Fruit fly (Drosophila melanogaster): Measurements from ENCODE around the gene LSm-4.

Gene LSm-4

dm6 chr2L:10381890-10382450, 23.0 kb downstream of the LSm-4 start, which contains the start of gene CG5096:
Gene CG5096, plus strand, starts transcription at chr2L:10382263.
- TF ChIP-seq sage (GFP tag; optimal IDR thresholded peaks at IDR 0.05), result peak; percentile 38
- peak; percentile 80 for TF ChIP-seq ey (GFP tag; optimal IDR thresholded peaks at IDR 0.05)
- TF ChIP-seq Hnf4 (GFP tag; optimal IDR thresholded peaks at IDR 0.05), result peak; percentile 67
- peak; percentile 74 for TF ChIP-seq HLH106 (tag; optimal IDR thresholded peaks at IDR 0.05)
- peak; percentile 85 for TF ChIP-seq rgr (GFP tag; optimal IDR thresholded peaks at IDR 0.05)
- TF ChIP-seq Jra (GFP tag; optimal IDR thresholded peaks at IDR 0.05), result peak; percentile 31
- peak; percentile 33 for TF ChIP-seq CG32264 (GFP tag; optimal IDR thresholded peaks at IDR 0.05)
- TF ChIP-seq Myc (optimal IDR thresholded peaks at IDR 0.05), result no peak
- TF ChIP-seq brk (GFP tag; optimal IDR thresholded peaks at IDR 0.05), result peak; percentile 69
- TF ChIP-seq Sp1 (GFP tag; optimal IDR thresholded peaks at IDR 0.05), result peak; percentile 80
- TF ChIP-seq tai (GFP tag; optimal IDR thresholded peaks at IDR 0.05), result peak; percentile 11
- TF ChIP-seq Hr78 (GFP tag; optimal IDR thresholded peaks at IDR 0.05), result no peak
- peak; percentile 56 for TF ChIP-seq woc (GFP tag; optimal IDR thresholded peaks at IDR 0.05)
- peak; percentile 77 for TF ChIP-seq sv (GFP tag; optimal IDR thresholded peaks at IDR 0.05)
- TF ChIP-seq dmrt93B (GFP tag; optimal IDR thresholded peaks at IDR 0.05), result no peak
- TF ChIP-seq Mio (GFP tag; optimal IDR thresholded peaks at IDR 0.05), result no peak
- no peak for TF ChIP-seq Hr83 (GFP tag; optimal IDR thresholded peaks at IDR 0.05; ENCODE audit: poor library complexity, severe bottlenecking)
- TF ChIP-seq psq (GFP tag; optimal IDR thresholded peaks at IDR 0.05), result peak; percentile 59
- peak; percentile 91 for TF ChIP-seq h (GFP tag; optimal IDR thresholded peaks at IDR 0.05)
- TF ChIP-seq dsf (GFP tag; optimal IDR thresholded peaks at IDR 0.05; ENCODE audit: borderline replicate concordance), result peak; percentile 4
- peak; percentile 84 for TF ChIP-seq OdsH (GFP tag; optimal IDR thresholded peaks at IDR 0.05)
- TF ChIP-seq foxo (GFP tag; optimal IDR thresholded peaks at IDR 0.05), result peak; percentile 49 to 87
- TF ChIP-seq Rel (GFP tag; optimal IDR thresholded peaks at IDR 0.05), result no peak
- TF ChIP-seq Rel (tag; optimal IDR thresholded peaks at IDR 0.05), result peak; percentile 96
- TF ChIP-seq fru (GFP tag; optimal IDR thresholded peaks at IDR 0.05), result peak; percentile 90

dm6 chr2L:10379865-10380264, 25.1 kb downstream of the LSm-4 start, which contains the start of gene gny:
Gene gny, plus strand, starts transcription at chr2L:10380103.
- TF ChIP-seq Hr78 (GFP tag; optimal IDR thresholded peaks at IDR 0.05), result no peak
- TF ChIP-seq jim (GFP tag; optimal IDR thresholded peaks at IDR 0.05), result no peak
- TF ChIP-seq lola (GFP tag; optimal IDR thresholded peaks at IDR 0.05), result no peak
- no peak for TF ChIP-seq Rel (GFP tag; optimal IDR thresholded peaks at IDR 0.05)
- peak; percentile 1 for TF ChIP-seq Rel (tag; optimal IDR thresholded peaks at IDR 0.05)
- no peak for TF ChIP-seq usp (GFP tag; optimal IDR thresholded peaks at IDR 0.05)

dm6 chr2L:10378631-10379030, 26.4 kb downstream of the LSm-4 start:
- no peak for TF ChIP-seq sage (GFP tag; optimal IDR thresholded peaks at IDR 0.05)
- no peak for TF ChIP-seq ey (GFP tag; optimal IDR thresholded peaks at IDR 0.05)

DNA sequence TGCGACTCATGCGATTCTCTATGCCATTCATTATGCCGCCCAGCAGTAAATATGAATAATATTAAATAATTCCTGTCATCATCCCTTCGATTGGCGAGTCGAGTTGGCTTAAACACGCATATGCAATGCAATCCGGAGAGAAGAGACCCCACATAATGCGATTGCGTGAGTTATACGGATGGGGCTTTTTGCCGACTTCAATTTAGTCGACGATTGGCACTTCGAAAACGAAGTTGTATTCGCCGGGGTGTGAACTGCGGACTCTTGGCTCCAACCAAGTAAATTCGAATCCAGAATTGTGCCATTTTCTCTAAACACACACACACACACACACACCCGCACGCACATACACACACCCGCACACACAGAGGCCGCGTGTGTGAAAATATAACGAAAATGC, 28.7 kb downstream of the LSm-4 start:
- TF ChIP-seq Dif (GFP tag; optimal IDR thresholded peaks at IDR 0.05; ENCODE audit: partially characterized antibody) (no peak), br (GFP tag; optimal IDR thresholded peaks at IDR 0.05) (no peak)

dm6 chr2L:10375464-10376236, 29.4 kb downstream of the LSm-4 start, which contains the start of the genes CG33303 and dpr19:
Gene CG33303, minus strand, starts transcription at chr2L:10375757.
Gene dpr19, plus strand, starts transcription at chr2L:10376168.
- no peak for TF ChIP-seq CG9705 (GFP tag; optimal IDR thresholded peaks at IDR 0.05)
- no peak for TF ChIP-seq sv (GFP tag; optimal IDR thresholded peaks at IDR 0.05)
- TF ChIP-seq dmrt93B (GFP tag; optimal IDR thresholded peaks at IDR 0.05), result no peak
- no peak for TF ChIP-seq Dif (GFP tag; optimal IDR thresholded peaks at IDR 0.05; ENCODE audit: partially characterized antibody)
- no peak for TF ChIP-seq foxo (GFP tag; optimal IDR thresholded peaks at IDR 0.05)
- peak; percentile 18 for TF ChIP-seq OdsH (GFP tag; optimal IDR thresholded peaks at IDR 0.05)
- no peak for TF ChIP-seq ey (GFP tag; optimal IDR thresholded peaks at IDR 0.05)
- no peak for TF ChIP-seq sage (GFP tag; optimal IDR thresholded peaks at IDR 0.05)
- no peak for TF ChIP-seq Mio (GFP tag; optimal IDR thresholded peaks at IDR 0.05)
- peak; percentile 69 for TF ChIP-seq Sp1 (GFP tag; optimal IDR thresholded peaks at IDR 0.05)
- TF ChIP-seq Rel (GFP tag; optimal IDR thresholded peaks at IDR 0.05), result no peak
- peak; percentile 43 for TF ChIP-seq Rel (tag; optimal IDR thresholded peaks at IDR 0.05)
- TF ChIP-seq dsf (GFP tag; optimal IDR thresholded peaks at IDR 0.05; ENCODE audit: borderline replicate concordance), result no peak
- TF ChIP-seq br (GFP tag; optimal IDR thresholded peaks at IDR 0.05), result no peak
- no peak for TF ChIP-seq GATAd (GFP tag; optimal IDR thresholded peaks at IDR 0.05)
- peak; percentile 62 for TF ChIP-seq rgr (GFP tag; optimal IDR thresholded peaks at IDR 0.05)
- peak; percentile 69 for TF ChIP-seq HLH106 (tag; optimal IDR thresholded peaks at IDR 0.05)
- no peak for TF ChIP-seq Myc (optimal IDR thresholded peaks at IDR 0.05)
- TF ChIP-seq pan (optimal IDR thresholded peaks at IDR 0.05), result no peak
- no peak for TF ChIP-seq h (GFP tag; optimal IDR thresholded peaks at IDR 0.05)
- TF ChIP-seq Hr83 (GFP tag; optimal IDR thresholded peaks at IDR 0.05; ENCODE audit: poor library complexity, severe bottlenecking), result peak; percentile 21
